Worm (Caenorhabditis elegans): ENCODE data around the gene ceh-60.

The ceh-60 gene

DNA sequence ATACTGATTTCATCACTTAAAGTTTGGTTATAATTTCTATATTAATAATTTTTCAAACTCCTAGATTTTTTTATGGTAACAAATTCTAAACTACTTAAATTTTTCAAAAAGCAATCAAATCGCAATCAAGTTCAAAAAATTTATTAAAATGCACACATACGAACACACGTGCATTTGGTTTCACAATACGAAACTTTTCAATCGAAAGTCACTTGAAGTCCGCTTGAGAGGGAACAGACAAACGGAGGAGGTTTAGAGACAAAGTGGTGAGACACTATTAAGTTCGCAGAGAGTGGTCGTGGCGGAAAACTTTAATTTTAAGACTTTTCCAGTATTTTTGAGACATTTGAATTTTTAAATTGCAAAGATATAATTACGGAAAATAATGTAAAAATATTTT is 24.3 kb downstream of the ceh-60 start, which contains the start of gene glr-8:
TSS of gene glr-8 (plus strand) at position 319 of the 400 bp plus-strand sequence.
- TF ChIP-seq tab-1 (GFP tag; IDR thresholded peaks at IDR 0.05) (no peak), flt-1 (GFP tag; IDR thresholded peaks at IDR 0.05) (no peak), cog-1 (tag; optimal IDR thresholded peaks at IDR 0.05) (no peak), ztf-29 (GFP tag; IDR thresholded peaks at IDR 0.05) (no peak), klf-2 (GFP tag; conservative IDR thresholded peaks at IDR 0.05) (no peak), T22C8.4 (GFP tag; IDR thresholded peaks at IDR 0.05) (no peak), ztf-23 (GFP tag; IDR thresholded peaks at IDR 0.05) (no peak), ref-1 (GFP tag; conservative IDR thresholded peaks at IDR 0.05) (no peak), med-1 (GFP tag; optimal IDR thresholded peaks at IDR 0.05; ENCODE audit: insufficient read depth) (no peak)

DNA sequence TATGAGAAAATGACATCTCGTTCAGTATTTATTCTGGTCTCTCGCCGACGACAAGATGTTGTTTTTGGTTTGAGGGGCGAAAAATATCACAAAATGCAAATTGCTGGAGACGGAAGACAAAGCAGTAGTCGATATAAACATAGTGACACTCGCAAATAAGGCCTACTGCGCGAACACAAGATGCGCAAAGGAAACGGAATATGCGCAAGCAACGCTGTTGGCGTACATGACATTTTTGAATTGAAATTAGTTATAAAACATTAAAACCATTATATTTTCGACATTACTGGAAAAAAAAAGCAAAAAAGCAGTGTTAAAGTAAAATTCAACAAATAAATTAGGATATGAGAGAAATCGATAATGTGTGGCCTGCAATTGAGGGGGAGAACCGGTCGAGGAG is 24.9 kb downstream of the ceh-60 start, which contains the start of gene cdf-1:
TSS of gene cdf-1 (minus strand) at position 136 of the 400 bp plus-strand sequence.
- peak; percentile 32 for TF ChIP-seq cog-1 (tag; optimal IDR thresholded peaks at IDR 0.05)
- TF ChIP-seq klf-2 (GFP tag; conservative IDR thresholded peaks at IDR 0.05): no peak
- TF ChIP-seq ztf-23 (GFP tag; IDR thresholded peaks at IDR 0.05): peak; percentile 27; the same call in 1 of the 2 replicates

DNA sequence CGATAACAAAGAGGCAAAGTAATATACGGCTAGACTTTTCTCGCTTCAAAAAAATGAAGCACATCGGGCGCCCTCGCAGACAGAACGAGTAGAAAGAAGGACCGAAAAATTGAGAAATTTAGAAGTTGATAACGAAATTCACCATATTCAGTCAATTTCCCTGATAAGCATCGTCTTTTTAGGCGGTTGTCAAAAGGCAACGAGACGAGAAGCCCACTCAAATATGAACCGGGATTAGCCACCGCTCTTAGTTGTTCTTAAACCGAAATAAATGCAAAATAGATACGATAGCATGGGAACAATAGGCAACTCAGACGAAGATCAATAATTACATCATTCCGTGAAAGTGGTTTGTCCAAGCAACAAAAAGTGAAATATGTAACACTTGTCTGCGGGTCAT is 26.8 kb downstream of the ceh-60 start:
- TF ChIP-seq ztf-29 (GFP tag; IDR thresholded peaks at IDR 0.05): no peak
- no peak for TF ChIP-seq flt-1 (GFP tag; IDR thresholded peaks at IDR 0.05)
- TF ChIP-seq klf-2 (GFP tag; conservative IDR thresholded peaks at IDR 0.05): no peak
- no peak for TF ChIP-seq tab-1 (GFP tag; IDR thresholded peaks at IDR 0.05)
- TF ChIP-seq ztf-23 (GFP tag; IDR thresholded peaks at IDR 0.05): no peak
- TF ChIP-seq T22C8.4 (GFP tag; IDR thresholded peaks at IDR 0.05): no peak
- TF ChIP-seq med-1 (GFP tag; optimal IDR thresholded peaks at IDR 0.05; ENCODE audit: insufficient read depth): no peak
- no peak for TF ChIP-seq ref-1 (GFP tag; conservative IDR thresholded peaks at IDR 0.05)
- TF ChIP-seq cog-1 (tag; optimal IDR thresholded peaks at IDR 0.05): no peak

DNA sequence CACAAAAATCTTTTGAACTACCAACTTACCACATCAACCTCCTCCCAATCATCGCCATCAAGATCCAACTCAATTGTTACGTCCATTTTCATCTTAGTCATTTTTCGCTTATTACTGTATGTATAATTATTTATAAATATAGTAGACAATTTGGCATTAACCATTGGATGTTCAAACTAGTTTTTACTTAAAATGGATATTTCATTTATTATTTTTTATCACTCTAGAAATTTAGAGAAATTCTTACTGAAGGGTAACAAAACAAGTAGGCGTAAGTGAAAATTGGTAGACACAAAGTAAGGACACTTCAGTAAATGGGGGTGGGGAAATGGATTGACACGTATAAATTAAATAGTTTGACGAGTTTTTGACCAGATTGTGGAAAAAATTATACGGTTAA is 30.2 kb downstream of the ceh-60 start, which contains the start of gene actl-1:
TSS of gene actl-1 (minus strand) at position 101 of the 400 bp plus-strand sequence.
- no peak for TF ChIP-seq klf-2 (GFP tag; conservative IDR thresholded peaks at IDR 0.05)
- no peak for TF ChIP-seq flt-1 (GFP tag; IDR thresholded peaks at IDR 0.05)
- TF ChIP-seq tab-1 (GFP tag; IDR thresholded peaks at IDR 0.05): no peak
- TF ChIP-seq ztf-29 (GFP tag; IDR thresholded peaks at IDR 0.05): no peak
- TF ChIP-seq cog-1 (tag; optimal IDR thresholded peaks at IDR 0.05): no peak
- no peak for TF ChIP-seq ztf-23 (GFP tag; IDR thresholded peaks at IDR 0.05)
- no peak for TF ChIP-seq T22C8.4 (GFP tag; IDR thresholded peaks at IDR 0.05)

DNA sequence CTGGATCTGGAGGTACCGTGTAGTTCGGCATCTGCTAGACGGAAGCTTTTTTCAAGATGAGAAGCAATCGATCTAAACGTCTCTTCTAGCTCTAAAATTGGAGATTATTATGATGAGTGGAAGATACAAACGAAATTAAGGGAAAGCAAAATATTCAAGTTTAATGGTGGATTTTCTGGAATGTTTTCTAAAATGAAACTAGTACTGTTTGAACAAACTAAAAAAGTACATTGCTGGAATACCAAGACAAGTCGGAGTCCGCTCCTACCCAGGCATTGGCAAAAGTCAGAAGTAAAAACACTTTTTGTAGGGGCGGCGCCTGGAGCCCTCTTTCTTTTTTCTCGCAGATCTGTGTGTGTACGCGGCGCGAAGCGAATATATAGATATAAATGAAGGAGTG is 45.2 kb downstream of the ceh-60 start, which contains the start of gene gar-1:
TSS of gene gar-1 (minus strand) at position 101 of the 400 bp plus-strand sequence.
- TF ChIP-seq med-1 (GFP tag; optimal IDR thresholded peaks at IDR 0.05; ENCODE audit: insufficient read depth) (no peak), tab-1 (GFP tag; IDR thresholded peaks at IDR 0.05) (no peak), cog-1 (tag; optimal IDR thresholded peaks at IDR 0.05) (no peak), flt-1 (GFP tag; IDR thresholded peaks at IDR 0.05) (no peak), ref-1 (GFP tag; conservative IDR thresholded peaks at IDR 0.05) (no peak), ztf-29 (GFP tag; IDR thresholded peaks at IDR 0.05) (no peak), T22C8.4 (GFP tag; IDR thresholded peaks at IDR 0.05) (no peak), ztf-23 (GFP tag; IDR thresholded peaks at IDR 0.05) (no peak), klf-2 (GFP tag; conservative IDR thresholded peaks at IDR 0.05) (no peak)

DNA sequence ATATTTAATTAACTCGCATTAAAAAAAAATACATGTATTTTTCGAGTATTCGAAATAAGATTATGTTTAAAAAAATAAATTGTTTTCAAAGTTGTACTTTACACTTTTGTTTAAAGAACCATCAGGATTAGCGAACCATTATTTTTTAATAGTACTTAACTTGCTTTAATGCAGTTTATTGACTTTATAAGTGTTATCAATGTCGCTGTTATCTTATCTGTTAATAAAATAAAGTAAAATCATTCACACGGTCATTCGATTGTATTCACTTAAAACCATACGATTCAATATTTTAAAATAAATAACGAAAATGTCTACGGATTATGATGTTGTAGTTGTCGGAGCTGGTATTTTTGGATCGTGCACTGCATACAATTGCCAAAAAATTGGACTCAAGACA is 53.4 kb downstream of the ceh-60 start, which contains the start of gene C15B12.1:
TSS of gene C15B12.1 (plus strand) at position 271 of the 400 bp plus-strand sequence.
- TF ChIP-seq klf-2 (GFP tag; conservative IDR thresholded peaks at IDR 0.05): no peak
- no peak for TF ChIP-seq ztf-29 (GFP tag; IDR thresholded peaks at IDR 0.05)
- TF ChIP-seq ref-1 (GFP tag; conservative IDR thresholded peaks at IDR 0.05): no peak
- TF ChIP-seq cog-1 (tag; optimal IDR thresholded peaks at IDR 0.05): no peak

DNA sequence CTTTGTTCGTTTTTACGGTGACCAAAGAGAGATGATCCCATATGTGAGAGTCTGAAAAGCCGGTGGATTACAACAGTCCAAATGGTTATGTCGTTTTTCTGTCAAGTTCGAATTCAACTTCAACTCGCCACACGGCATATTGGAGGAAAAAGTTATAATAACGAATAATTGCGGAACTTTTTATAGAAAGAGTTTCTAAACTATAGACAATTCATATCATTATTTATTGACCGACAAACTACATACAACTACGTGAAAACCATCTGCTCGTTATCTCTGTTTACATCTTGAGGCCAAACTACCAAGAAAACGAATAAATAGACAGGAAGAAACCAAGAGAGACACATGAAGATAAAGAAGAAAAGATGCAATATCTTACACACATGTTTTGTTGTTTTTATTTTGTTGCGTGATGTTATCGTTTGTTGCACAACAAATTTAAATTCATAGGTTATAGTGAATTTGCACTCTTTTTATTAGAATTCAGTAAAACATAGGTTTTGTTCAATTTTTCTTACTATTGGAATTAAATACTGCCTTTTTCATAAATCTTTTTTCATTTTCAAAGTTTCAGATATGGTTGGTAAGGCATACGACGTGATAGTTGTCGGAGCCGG is 56.1 kb downstream of the ceh-60 start, which contains the start of the genes C15B12.4 and C15B12.8:
TSS of gene C15B12.4 (minus strand) at position 51 of the 617 bp plus-strand sequence.
TSS of gene C15B12.8 (plus strand) at position 567 of the 617 bp plus-strand sequence.
- no peak for TF ChIP-seq cog-1 (tag; optimal IDR thresholded peaks at IDR 0.05)
- TF ChIP-seq ztf-23 (GFP tag; IDR thresholded peaks at IDR 0.05): no peak

All from whole organism, midembryonic.